Fruit fly (Drosophila melanogaster) whole organism, embryonic: ENCODE data around the gene ato.

ENCODE experiments used
- ATbp ChIP-seq: fragments of 200-800 bp; sonication (Bioruptor generic); optimal IDR thresholded peaks from 2 replicates; lab custom pipeline; 2017; ENCODE audit warnings: missing biosample characterization, mild to moderate bottlenecking, missing genetic modification characterization, missing genetic modification reagents
- Atf6 ChIP-seq: fragments of 200-800 bp; sonication (Bioruptor generic); IDR thresholded peaks from 2 replicates; pipeline ENCODE4 v1.3.6; 2022; ENCODE audit warnings: missing biosample characterization, missing genetic modification characterization
- BtbVII ChIP-seq: fragments of 200-800 bp; sonication (Bioruptor generic); optimal IDR thresholded peaks from 3 replicates; lab custom pipeline; 2017; ENCODE audit warnings: missing biosample characterization, mild to moderate bottlenecking, missing genetic modification characterization
- CG10366 ChIP-seq: fragments of 200-800 bp; sonication (Bioruptor generic); IDR thresholded peaks from 2 replicates; pipeline ENCODE4 v1.3.6; 2022; ENCODE audit warnings: missing biosample characterization, missing genetic modification characterization
- CG10462 ChIP-seq: fragments of 200-800 bp; sonication (Bioruptor generic); optimal IDR thresholded peaks from 2 replicates; lab custom pipeline; 2016; ENCODE audit warnings: missing biosample characterization, missing genetic modification characterization
- CG11723 ChIP-seq: fragments of 200-800 bp; sonication (Bioruptor generic); optimal IDR thresholded peaks from 2 replicates; lab custom pipeline; 2017; ENCODE audit warnings: missing biosample characterization, mild to moderate bottlenecking, missing genetic modification characterization
- CG12155 ChIP-seq: fragments of 200-800 bp; sonication (Bioruptor generic); optimal IDR thresholded peaks from 3 replicates; lab custom pipeline; 2016; ENCODE audit warnings: missing biosample characterization, missing genetic modification characterization
- CG14050 ChIP-seq: fragments of 200-800 bp; sonication (Bioruptor generic); IDR thresholded peaks from 3 replicates; pipeline ENCODE4 v1.3.6; 2022; ENCODE audit warnings: missing biosample characterization, missing genetic modification characterization
- CG14710 ChIP-seq: fragments of 200-800 bp; sonication (Bioruptor generic); optimal IDR thresholded peaks from 3 replicates; lab custom pipeline; 2019; ENCODE audit warnings: missing biosample characterization, mild to moderate bottlenecking, missing genetic modification characterization, moderate library complexity
- CG17912 ChIP-seq: fragments of 200-800 bp; sonication (Bioruptor generic); optimal IDR thresholded peaks from 2 replicates; lab custom pipeline; 2018; ENCODE audit warnings: missing biosample characterization, mild to moderate bottlenecking, missing genetic modification characterization
- CG1832 ChIP-seq: fragments of 200-800 bp; sonication (Bioruptor generic); optimal IDR thresholded peaks from 2 replicates; lab custom pipeline; 2017; ENCODE audit warnings: missing biosample characterization, mild to moderate bottlenecking, missing genetic modification characterization, inconsistent platforms
- CG5245 ChIP-seq: fragments of 200-800 bp; sonication (Bioruptor generic); optimal IDR thresholded peaks from 3 replicates; lab custom pipeline; 2016; ENCODE audit warnings: missing biosample characterization, missing genetic modification characterization
- CG6683 ChIP-seq: fragments of 200-800 bp; sonication (Bioruptor generic); optimal IDR thresholded peaks from 2 replicates; lab custom pipeline; 2017; ENCODE audit warnings: missing biosample characterization, mild to moderate bottlenecking, missing genetic modification characterization, missing genetic modification reagents
- CG7271 ChIP-seq: fragments of 200-800 bp; sonication (Bioruptor generic); optimal IDR thresholded peaks from 2 replicates; lab custom pipeline; 2018; ENCODE audit warnings: missing biosample characterization, mild to moderate bottlenecking, missing genetic modification characterization, moderate library complexity
- CG7839 ChIP-seq: fragments of 200-800 bp; sonication (Bioruptor generic); optimal IDR thresholded peaks from 3 replicates; lab custom pipeline; 2018; ENCODE audit warnings: missing biosample characterization, mild to moderate bottlenecking, missing genetic modification characterization, moderate library complexity
- CG8089 ChIP-seq: fragments of 200-800 bp; sonication (Bioruptor generic); optimal IDR thresholded peaks from 3 replicates; lab custom pipeline; 2016; ENCODE audit warnings: missing biosample characterization, missing genetic modification characterization
- CG8290 ChIP-seq, 3 experiments: fragments of 200-800 bp; sonication (Bioruptor generic); optimal IDR thresholded peaks; 2 replicates each; lab custom pipeline; 2016 to 2019; ENCODE audit warnings: missing biosample characterization in 3 of 3, missing genetic modification characterization in 3 of 3, mild to moderate bottlenecking in 2 of 3, moderate library complexity in 1 of 3
- CG9797 ChIP-seq: fragments of 200-800 bp; sonication (Bioruptor generic); optimal IDR thresholded peaks from 3 replicates; lab custom pipeline; 2018; ENCODE audit warnings: missing biosample characterization, mild to moderate bottlenecking, missing genetic modification characterization
- CG9932 ChIP-seq: fragments of 200-800 bp; sonication (Bioruptor generic); IDR thresholded peaks from 2 replicates; pipeline ENCODE4 v1.3.6; 2022; ENCODE audit warnings: missing biosample characterization, missing genetic modification characterization
- CrebB ChIP-seq: fragments of 200-800 bp; sonication (Bioruptor generic); optimal IDR thresholded peaks from 3 replicates; lab custom pipeline; 2018; ENCODE audit warnings: missing biosample characterization, mild to moderate bottlenecking, missing genetic modification characterization
- Ets97D ChIP-seq: fragments of 200-800 bp; sonication (Bioruptor generic); optimal IDR thresholded peaks from 3 replicates; lab custom pipeline; 2016; ENCODE audit warnings: missing biosample characterization, missing genetic modification characterization
- Fer1 ChIP-seq: fragments of 200-800 bp; sonication (Bioruptor generic); optimal IDR thresholded peaks from 2 replicates; lab custom pipeline; 2017; ENCODE audit warnings: missing biosample characterization, mild to moderate bottlenecking, missing genetic modification characterization
- HLH4C ChIP-seq: fragments of 200-800 bp; sonication (Bioruptor generic); IDR thresholded peaks from 3 replicates; pipeline ENCODE4 v1.3.6; 2022; ENCODE audit warnings: missing biosample characterization, missing genetic modification characterization; ENCODE audit not compliant: partially characterized antibody
- HLH54F ChIP-seq: fragments of 200-800 bp; sonication (Bioruptor generic); optimal IDR thresholded peaks from 3 replicates; lab custom pipeline; 2016; ENCODE audit warnings: missing biosample characterization, missing genetic modification characterization
- Hey ChIP-seq: fragments of 200-800 bp; sonication (Bioruptor generic); optimal IDR thresholded peaks from 3 replicates; lab custom pipeline; 2018; ENCODE audit warnings: missing biosample characterization, mild to moderate bottlenecking, missing genetic modification characterization
- HmgD ChIP-seq: fragments of 200-800 bp; sonication (Bioruptor generic); optimal IDR thresholded peaks from 3 replicates; lab custom pipeline; 2016; ENCODE audit warnings: missing biosample characterization, missing genetic modification characterization
- Hsf ChIP-seq: fragments of 200-800 bp; sonication (Bioruptor generic); optimal IDR thresholded peaks from 3 replicates; lab custom pipeline; 2016; ENCODE audit warnings: missing biosample characterization, missing genetic modification characterization
- Jarid2 ChIP-seq: fragments of 200-800 bp; sonication (Bioruptor generic); optimal IDR thresholded peaks from 3 replicates; lab custom pipeline; 2017; ENCODE audit warnings: mild to moderate bottlenecking, missing biosample characterization, missing genetic modification reagents, missing genetic modification characterization
- Poxn ChIP-seq: fragments of 200-800 bp; sonication (Bioruptor generic); IDR thresholded peaks from 2 replicates; pipeline ENCODE4 v1.3.6; 2022; ENCODE audit warnings: missing biosample characterization, missing genetic modification characterization
- Stat92E ChIP-seq, 3 experiments: fragments of >200 bp in 2 of 3; fragments of 200-800 bp in 1 of 3; sonication (Bioruptor generic) in 1 of 3; optimal IDR thresholded peaks; 2 replicates each; lab custom pipeline; 2017 to 2019; ENCODE audit warnings: missing biosample characterization in 3 of 3, missing genetic modification characterization in 3 of 3, mild to moderate bottlenecking in 1 of 3, moderate library complexity in 1 of 3
- TFAM ChIP-seq: fragments of 200-800 bp; sonication (Bioruptor generic); optimal IDR thresholded peaks from 2 replicates; lab custom pipeline; 2017; ENCODE audit warnings: missing biosample characterization, missing genetic modification characterization, inconsistent platforms
- ase ChIP-seq: fragments of 200-800 bp; sonication (Bioruptor generic); IDR thresholded peaks from 3 replicates; pipeline ENCODE4 v1.3.6; 2022; ENCODE audit warnings: missing biosample characterization, missing genetic modification characterization
- dmrt99B ChIP-seq: fragments of 200-800 bp; sonication (Bioruptor generic); optimal IDR thresholded peaks from 2 replicates; lab custom pipeline; 2018; ENCODE audit warnings: missing biosample characterization, mild to moderate bottlenecking, missing genetic modification characterization, moderate library complexity
- ems ChIP-seq: fragments of 200-800 bp; sonication (Bioruptor generic); optimal IDR thresholded peaks from 3 replicates; lab custom pipeline; 2016; ENCODE audit warnings: missing biosample characterization, missing genetic modification characterization
- exex ChIP-seq: fragments of 200-800 bp; sonication (Bioruptor generic); optimal IDR thresholded peaks from 4 replicates; lab custom pipeline; 2018; ENCODE audit warnings: missing biosample characterization, mild to moderate bottlenecking, missing genetic modification characterization, moderate library complexity
- gsb ChIP-seq: fragments of 200-800 bp; sonication (Bioruptor generic); IDR thresholded peaks from 2 replicates; pipeline ENCODE4 v1.3.6; 2022; ENCODE audit warnings: missing biosample characterization, missing genetic modification characterization
- gsb-n ChIP-seq: fragments of 200-800 bp; sonication (Bioruptor generic); optimal IDR thresholded peaks from 3 replicates; lab custom pipeline; 2018; ENCODE audit warnings: missing biosample characterization, mild to moderate bottlenecking, missing genetic modification characterization
- kay ChIP-seq: fragments of 200-800 bp; sonication (Bioruptor generic); optimal IDR thresholded peaks from 2 replicates; lab custom pipeline; 2016; ENCODE audit warnings: missing biosample characterization, missing genetic modification characterization
- maf-S ChIP-seq: fragments of 200-800 bp; sonication (Bioruptor generic); optimal IDR thresholded peaks from 2 replicates; lab custom pipeline; 2016; ENCODE audit warnings: missing biosample characterization, missing genetic modification characterization
- mld ChIP-seq: fragments of 200-800 bp; sonication (Bioruptor generic); IDR thresholded peaks from 3 replicates; pipeline ENCODE4 v1.3.6; 2022; ENCODE audit warnings: missing biosample characterization, missing genetic modification characterization; ENCODE audit not compliant: partially characterized antibody
- nerfin-1 ChIP-seq: fragments of 200-800 bp; sonication (Bioruptor generic); optimal IDR thresholded peaks from 3 replicates; lab custom pipeline; 2019; ENCODE audit warnings: missing biosample characterization, mild to moderate bottlenecking, missing genetic modification characterization, moderate library complexity
- pnt ChIP-seq: fragments of 200-800 bp; sonication (Bioruptor generic); optimal IDR thresholded peaks from 3 replicates; lab custom pipeline; 2016; ENCODE audit warnings: missing biosample characterization, missing genetic modification characterization
- sens ChIP-seq: fragments of 200-800 bp; sonication (Bioruptor generic); peaks from one replicate; lab custom pipeline; 2016; ENCODE audit warnings: missing biosample characterization, missing genetic modification characterization
- sima ChIP-seq: fragments of 200-800 bp; sonication (Bioruptor generic); optimal IDR thresholded peaks from 2 replicates; lab custom pipeline; 2016; ENCODE audit warnings: missing biosample characterization, missing genetic modification characterization
- sug ChIP-seq: fragments of 200-800 bp; optimal IDR thresholded peaks from 2 replicates; lab custom pipeline; 2019; ENCODE audit warnings: missing biosample characterization, mild to moderate bottlenecking, missing genetic modification characterization, moderate library complexity
- toy ChIP-seq: fragments of 200-800 bp; sonication (Bioruptor generic); IDR thresholded peaks from 2 replicates; pipeline ENCODE4 v1.3.6; 2022; ENCODE audit warnings: missing biosample characterization, missing genetic modification characterization
- trem ChIP-seq: fragments of 200-800 bp; optimal IDR thresholded peaks from 3 replicates; lab custom pipeline; 2019; ENCODE audit warnings: missing biosample characterization, mild to moderate bottlenecking, missing genetic modification characterization, moderate library complexity
- tx ChIP-seq: fragments of 200-800 bp; sonication (Bioruptor generic); optimal IDR thresholded peaks from 2 replicates; lab custom pipeline; 2016; ENCODE audit warnings: missing biosample characterization, missing genetic modification characterization
- unpg ChIP-seq: fragments of 200-800 bp; sonication (Bioruptor generic); optimal IDR thresholded peaks from 3 replicates; lab custom pipeline; 2018; ENCODE audit warnings: missing biosample characterization, mild to moderate bottlenecking, missing genetic modification characterization, moderate library complexity
- zen2 ChIP-seq: fragments of 200-800 bp; sonication (Bioruptor generic); IDR thresholded peaks from 3 replicates; pipeline ENCODE4 v1.3.6; 2022; ENCODE audit warnings: missing biosample characterization, missing genetic modification characterization; ENCODE audit not compliant: partially characterized antibody
- zfh1 ChIP-seq: fragments of 200-800 bp; sonication (Bioruptor generic); IDR thresholded peaks from 3 replicates; pipeline ENCODE4 v1.3.6; 2022; ENCODE audit warnings: missing biosample characterization, missing genetic modification characterization

Gene ato

DNA sequence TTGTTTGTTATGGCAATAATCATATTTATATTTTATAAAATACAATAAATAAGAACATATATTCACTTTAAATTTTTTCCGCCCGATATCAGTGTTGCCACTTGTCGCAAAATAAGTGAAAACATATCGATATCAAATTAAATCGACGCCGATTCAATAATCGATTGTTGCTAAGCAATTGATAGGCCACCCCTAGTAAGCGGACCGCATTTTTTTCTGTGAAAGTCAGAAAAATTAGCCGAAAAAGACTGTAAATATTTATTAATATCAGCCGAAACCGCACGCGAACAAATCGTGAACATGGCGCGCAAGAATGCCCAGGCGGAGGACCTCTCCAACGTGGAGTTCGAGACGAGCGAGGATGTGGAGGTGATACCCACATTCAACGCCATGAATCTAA lies 35.2 kb downstream of the ato start, which contains the start of gene CG7483 (continued):
- TF ChIP-seq dmrt99B (tag; lab: Kevin White, UChicago) (no peak), ATbp (no peak), HLH54F (GFP tag; lab: Kevin White, UChicago) (no peak), CG11723 (no peak), Poxn (GFP tag; lab: Robert Waterston, UW) (no peak), toy (no peak), exex (tag; lab: Kevin White, UChicago) (no peak), CG9932 (GFP tag; lab: Robert Waterston, UW) (no peak), unpg (GFP tag; lab: Kevin White, UChicago) (no peak), CG8089 (GFP tag; lab: Kevin White, UChicago) (no peak), Hey (tag; lab: Kevin White, UChicago) (no peak), Jarid2 (no peak), ems (GFP tag; lab: Kevin White, UChicago) (no peak), pnt (GFP tag; lab: Kevin White, UChicago) (no peak), Atf6 (no peak), sens (peak; percentile 60), Ets97D (GFP tag; lab: Kevin White, UChicago) (peak; percentile 20), TFAM (no peak), zen2 (peak; percentile 75; the same call in 2 of the 3 replicates), CG6683 (GFP tag; lab: Kevin White, UChicago) (no peak), nerfin-1 (tag; lab: Kevin White, UChicago) (no peak), CrebB (tag; lab: Kevin White, UChicago) (no peak), BtbVII (no peak), CG10462 (no peak), sima (no peak), maf-S (GFP tag; lab: Kevin White, UChicago) (no peak), CG1832 (no peak), CG12155 (GFP tag; lab: Kevin White, UChicago) (no peak), CG5245 (GFP tag; lab: Kevin White, UChicago) (no peak), Stat92E (GFP tag; optimal IDR thresholded peaks at IDR 0.05; lab: Kevin White, UChicago) (peak in 1 of 3 experiments; percentile 43), CG7271 (tag; lab: Kevin White, UChicago) (peak; percentile 3), tx (GFP tag; lab: Kevin White, UChicago) (no peak), ase (GFP tag; lab: Robert Waterston, UW) (no peak), CG10366 (GFP tag; lab: Robert Waterston, UW) (no peak), CG14710 (tag; lab: Kevin White, UChicago) (peak; percentile 55), Hsf (GFP tag; lab: Kevin White, UChicago) (no peak), gsb-n (tag; lab: Kevin White, UChicago) (no peak), CG17912 (no peak), gsb (GFP tag; lab: Robert Waterston, UW) (no peak), CG14050 (GFP tag; lab: Robert Waterston, UW) (no peak), HmgD (no peak), kay (GFP tag; lab: Kevin White, UChicago) (no peak), Fer1 (GFP tag; lab: Kevin White, UChicago) (peak; percentile 26), sug (tag; lab: Kevin White, UChicago) (peak; percentile 19), HLH4C (peak; percentile 82), CG8290 (GFP tag; optimal IDR thresholded peaks at IDR 0.05; lab: Kevin White, UChicago) (no peak), CG8290 (tag; optimal IDR thresholded peaks at IDR 0.05; lab: Kevin White, UChicago) (no peak), zfh1 (GFP tag; lab: Robert Waterston, UW) (no peak), trem (tag; lab: Kevin White, UChicago) (peak; percentile 58), mld (no peak), CG9797 (GFP tag; lab: Kevin White, UChicago) (peak; percentile 54), CG7839 (no peak)
